Fruit fly (Drosophila melanogaster): Measurements from ENCODE around the gene Gip.

dm6 chrX:10324836-10325566 lies 4.7 kb downstream of the Gip start:
- no peak for TF ChIP-seq D1 (tag; optimal IDR thresholded peaks at IDR 0.05)
- no peak for TF ChIP-seq CG34367 (tag; optimal IDR thresholded peaks at IDR 0.05)
- peak; percentile 20 for TF ChIP-seq CG15710 (tag; optimal IDR thresholded peaks at IDR 0.05)
- no peak for TF ChIP-seq CG32121 (GFP tag; IDR thresholded peaks at IDR 0.05)
- TF ChIP-seq Snoo (tag; optimal IDR thresholded peaks at IDR 0.05): peak; percentile 56
- TF ChIP-seq CG13204 (GFP tag; optimal IDR thresholded peaks at IDR 0.05): no peak
- TF ChIP-seq Pif1A (GFP tag; optimal IDR thresholded peaks at IDR 0.05): peak; percentile 20
- peak; percentile 65 for TF ChIP-seq CG14655 (GFP tag; optimal IDR thresholded peaks at IDR 0.05)
- TF ChIP-seq EcR (GFP tag; optimal IDR thresholded peaks at IDR 0.05): no peak
- TF ChIP-seq CG10348 (GFP tag; IDR thresholded peaks at IDR 0.05): no peak
- TF ChIP-seq CG12605 (GFP tag; IDR thresholded peaks at IDR 0.05): no peak
- TF ChIP-seq fd96Ca (GFP tag; IDR thresholded peaks at IDR 0.05): no peak
